Worm (Caenorhabditis elegans): ENCODE measurements around the gene ceh-24.

ceh-24 gene

DNA sequence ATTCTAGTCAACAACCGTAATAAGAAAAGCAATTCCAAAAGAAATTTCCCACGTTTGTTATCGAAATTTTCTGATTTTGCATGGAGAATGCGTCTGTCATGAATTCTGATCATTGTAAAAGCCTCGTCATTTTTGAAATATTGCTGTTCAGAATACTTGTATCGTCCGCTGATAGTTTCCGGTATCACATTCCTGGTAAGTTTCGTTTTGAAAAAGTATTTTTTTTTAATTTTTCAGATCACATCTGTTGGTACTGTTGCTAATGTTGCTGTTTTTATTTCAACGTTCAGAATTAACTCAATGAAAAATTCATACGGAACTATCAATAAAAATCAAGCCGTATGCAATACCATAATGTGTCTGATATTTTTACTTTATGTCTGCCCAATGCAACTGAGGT, 27.9 kb downstream of the ceh-24 start, which contains the start of gene srx-17:
srx-17 (plus strand) TSS at position 301 of the 400 bp plus-strand sequence.
- TF ChIP-seq nhr-11 (tag; optimal IDR thresholded peaks at IDR 0.05) = no peak
- TF ChIP-seq gmeb-2 (tag; optimal IDR thresholded peaks at IDR 0.05) = no peak
- TF ChIP-seq mec-3 (tag; optimal IDR thresholded peaks at IDR 0.05; ENCODE audit: borderline replicate concordance) = no peak
- TF ChIP-seq pax-1 (tag; optimal IDR thresholded peaks at IDR 0.05) = no peak
- no peak for TF ChIP-seq ceh-9 (tag; optimal IDR thresholded peaks at IDR 0.05)
- no peak for TF ChIP-seq ceh-18 (tag; optimal IDR thresholded peaks at IDR 0.05)
- TF ChIP-seq hlh-15 (tag; optimal IDR thresholded peaks at IDR 0.05) = no peak
- no peak for TF ChIP-seq pat-9 (tag; optimal IDR thresholded peaks at IDR 0.05)
- no peak for TF ChIP-seq ahr-1 (tag; optimal IDR thresholded peaks at IDR 0.05)
- TF ChIP-seq K09A11.1 (tag; optimal IDR thresholded peaks at IDR 0.05; ENCODE audit: insufficient read depth) = no peak
- TF ChIP-seq ztf-16 (tag; optimal IDR thresholded peaks at IDR 0.05) = no peak
- TF ChIP-seq ceh-45 (GFP tag; IDR thresholded peaks at IDR 0.05) = no peak
- no peak for TF ChIP-seq elt-4 (tag; optimal IDR thresholded peaks at IDR 0.05)
- TF ChIP-seq pqm-1 (tag; optimal IDR thresholded peaks at IDR 0.05) = no peak
- TF ChIP-seq K02D7.2 (tag; optimal IDR thresholded peaks at IDR 0.05) = no peak
- no peak for TF ChIP-seq hlh-8 (tag; optimal IDR thresholded peaks at IDR 0.05)

DNA sequence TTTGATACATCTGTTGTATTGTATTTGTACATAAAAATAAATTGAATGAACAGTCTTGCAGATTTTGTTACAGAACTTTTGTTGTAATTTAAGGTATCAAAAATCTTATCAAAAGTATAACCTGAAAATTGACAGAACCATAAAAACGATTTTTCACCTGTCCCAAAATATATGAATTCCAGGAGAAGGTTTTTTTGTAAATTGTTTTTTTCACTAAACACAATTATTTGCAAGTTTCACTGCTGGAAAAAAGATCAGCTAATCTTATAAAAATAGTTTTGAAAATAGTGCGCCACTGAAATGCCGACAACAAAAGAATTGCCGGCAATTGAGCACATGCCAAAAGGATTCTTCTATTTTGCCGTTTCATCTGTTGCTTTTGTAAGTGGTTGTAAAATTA, 30.1 kb downstream of the ceh-24 start, which contains the start of gene srx-130:
srx-130 (plus strand) TSS at position 301 of the 400 bp plus-strand sequence.
- TF ChIP-seq hlh-8 (tag; optimal IDR thresholded peaks at IDR 0.05) (no peak), ref-2 (tag; optimal IDR thresholded peaks at IDR 0.05) (no peak), pag-3 (tag; optimal IDR thresholded peaks at IDR 0.05; ENCODE audit: borderline replicate concordance) (no peak), tbx-7 (tag; optimal IDR thresholded peaks at IDR 0.05) (no peak), ceh-6 (GFP tag; optimal IDR thresholded peaks at IDR 0.05) (no peak), pqm-1 (tag; optimal IDR thresholded peaks at IDR 0.05) (no peak), mec-3 (tag; optimal IDR thresholded peaks at IDR 0.05; ENCODE audit: borderline replicate concordance) (no peak), npax-4 (tag; optimal IDR thresholded peaks at IDR 0.05) (no peak), nhr-11 (tag; optimal IDR thresholded peaks at IDR 0.05) (no peak), F13H6.1 (tag; optimal IDR thresholded peaks at IDR 0.05) (no peak), ceh-34 (tag; optimal IDR thresholded peaks at IDR 0.05) (no peak), tbx-2 (tag; optimal IDR thresholded peaks at IDR 0.05) (no peak)

ce11 chrV:13845136-13845535, 32.1 kb downstream of the ceh-24 start, which contains the start of gene srx-131:
TSS of gene srx-131 (plus strand) at chrV:13845436.
- TF ChIP-seq T23F11.4 (GFP tag; optimal IDR thresholded peaks at IDR 0.05) = no peak
- no peak for TF ChIP-seq ceh-14 (tag; optimal IDR thresholded peaks at IDR 0.05)
- no peak for TF ChIP-seq ceh-22 (tag; optimal IDR thresholded peaks at IDR 0.05)
- TF ChIP-seq ceh-34 (tag; optimal IDR thresholded peaks at IDR 0.05) = no peak
- no peak for TF ChIP-seq ztf-16 (tag; optimal IDR thresholded peaks at IDR 0.05)
- TF ChIP-seq ceh-18 (tag; optimal IDR thresholded peaks at IDR 0.05) = no peak
- TF ChIP-seq hlh-30 (tag; optimal IDR thresholded peaks at IDR 0.05; ENCODE audit: insufficient read depth) = no peak
- no peak for TF ChIP-seq elt-4 (tag; optimal IDR thresholded peaks at IDR 0.05)
- TF ChIP-seq unc-3 (GFP tag; conservative IDR thresholded peaks at IDR 0.05) = no peak
- no peak for TF ChIP-seq unc-3 (tag; optimal IDR thresholded peaks at IDR 0.05)
- TF ChIP-seq gmeb-2 (tag; optimal IDR thresholded peaks at IDR 0.05) = no peak
- no peak for TF ChIP-seq unc-55 (GFP tag; optimal IDR thresholded peaks at IDR 0.05)
- TF ChIP-seq hlh-6 (tag; optimal IDR thresholded peaks at IDR 0.05) = no peak
- TF ChIP-seq K09A11.1 (tag; optimal IDR thresholded peaks at IDR 0.05; ENCODE audit: insufficient read depth) = no peak
- no peak for TF ChIP-seq ceh-9 (tag; optimal IDR thresholded peaks at IDR 0.05)
- TF ChIP-seq pqm-1 (tag; optimal IDR thresholded peaks at IDR 0.05) = no peak
- no peak for TF ChIP-seq K02D7.2 (tag; optimal IDR thresholded peaks at IDR 0.05)

DNA sequence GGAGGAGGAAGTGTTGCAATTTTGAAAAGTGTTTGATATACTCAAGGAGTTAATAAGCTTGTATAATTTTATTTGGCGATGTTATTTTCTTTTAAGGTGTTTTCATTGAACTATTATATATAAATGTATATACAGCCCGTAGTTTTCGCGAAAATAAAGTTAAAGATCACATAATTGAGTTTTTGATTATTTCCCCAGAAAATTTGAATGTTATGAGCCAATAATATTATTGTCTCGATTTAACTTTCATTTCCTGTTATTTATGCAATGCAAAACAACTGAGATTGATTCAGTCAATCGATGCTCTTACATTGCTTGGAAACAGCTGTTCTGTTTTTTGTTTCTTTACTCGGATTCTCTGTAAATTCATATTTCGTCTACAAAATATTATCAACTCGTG, 35.3 kb downstream of the ceh-24 start, which contains the start of gene srx-133:
srx-133 (plus strand) TSS at position 301 of the 400 bp plus-strand sequence.
- no peak for TF ChIP-seq hlh-13 (GFP tag; optimal IDR thresholded peaks at IDR 0.05)
- TF ChIP-seq ref-2 (tag; optimal IDR thresholded peaks at IDR 0.05) = no peak
- no peak for TF ChIP-seq ceh-48 (tag; optimal IDR thresholded peaks at IDR 0.05)
- TF ChIP-seq ztf-16 (tag; optimal IDR thresholded peaks at IDR 0.05) = no peak
- no peak for TF ChIP-seq sox-4 (tag; optimal IDR thresholded peaks at IDR 0.05)
- TF ChIP-seq fax-1 (tag; optimal IDR thresholded peaks at IDR 0.05) = no peak
- TF ChIP-seq odd-2 (tag; optimal IDR thresholded peaks at IDR 0.05) = no peak
- no peak for TF ChIP-seq C08G9.2 (tag; optimal IDR thresholded peaks at IDR 0.05)
- no peak for TF ChIP-seq fkh-6 (tag; optimal IDR thresholded peaks at IDR 0.05)
- TF ChIP-seq unc-55 (GFP tag; optimal IDR thresholded peaks at IDR 0.05) = no peak
- TF ChIP-seq dmd-4 (tag; optimal IDR thresholded peaks at IDR 0.05; ENCODE audit: borderline replicate concordance) = no peak
- no peak for TF ChIP-seq npax-4 (tag; optimal IDR thresholded peaks at IDR 0.05)
- no peak for TF ChIP-seq pros-1 (tag; optimal IDR thresholded peaks at IDR 0.05)
- TF ChIP-seq mec-3 (tag; optimal IDR thresholded peaks at IDR 0.05; ENCODE audit: borderline replicate concordance) = no peak
- TF ChIP-seq hlh-6 (tag; optimal IDR thresholded peaks at IDR 0.05) = no peak
- TF ChIP-seq rnt-1 (tag; optimal IDR thresholded peaks at IDR 0.05) = no peak
- TF ChIP-seq ceh-22 (tag; optimal IDR thresholded peaks at IDR 0.05) = no peak
- no peak for TF ChIP-seq unc-86 (tag; optimal IDR thresholded peaks at IDR 0.05)
- TF ChIP-seq ceh-34 (tag; optimal IDR thresholded peaks at IDR 0.05) = no peak
- TF ChIP-seq lin-11 (tag; optimal IDR thresholded peaks at IDR 0.05) = no peak

Measured in whole organism, late embryonic.